Fruit fly (Drosophila melanogaster): Measurements from ENCODE around the gene Clic.

Clic gene

dm6 chrX:13781739-13782502 lies 40.2 kb downstream of the Clic start, which contains the start of the genes CtsB and amrt (continued):
- no peak for TF ChIP-seq Dfd (GFP tag; optimal IDR thresholded peaks at IDR 0.05)
- peak; percentile 12 for TF ChIP-seq CG9437 (GFP tag; optimal IDR thresholded peaks at IDR 0.05)
- peak; percentile 48 for TF ChIP-seq pnt (GFP tag; optimal IDR thresholded peaks at IDR 0.05)
- TF ChIP-seq CG33557 (GFP tag; optimal IDR thresholded peaks at IDR 0.05) = peak; percentile 36
- peak; percentile 55 for TF ChIP-seq pum (GFP tag; optimal IDR thresholded peaks at IDR 0.05)
- TF ChIP-seq Ssrp (tag; optimal IDR thresholded peaks at IDR 0.05) = peak; percentile 10
- peak; percentile 47 for TF ChIP-seq gem (tag; optimal IDR thresholded peaks at IDR 0.05)
- TF ChIP-seq stwl (tag; optimal IDR thresholded peaks at IDR 0.05) = peak; percentile 44
- TF ChIP-seq CG13424 (tag; optimal IDR thresholded peaks at IDR 0.05) = peak; percentile 59
- peak; percentile 13 for TF ChIP-seq CG17802 (tag; optimal IDR thresholded peaks at IDR 0.05)
- 0 out of 3 replicates have a peak, but pooled peaks have one; percentile 43 for TF ChIP-seq mld (GFP tag; IDR thresholded peaks at IDR 0.05; ENCODE audit: partially characterized antibody)
- no peak for TF ChIP-seq Ada2b (GFP tag; IDR thresholded peaks at IDR 0.05)
- peak; percentile 65 for TF ChIP-seq CoRest (tag; optimal IDR thresholded peaks at IDR 0.05)

- TF ChIP-seq Hsf (GFP tag; optimal IDR thresholded peaks at IDR 0.05) (no peak), row (GFP tag; IDR thresholded peaks at IDR 0.05) (peak; percentile 47), exex (tag; optimal IDR thresholded peaks at IDR 0.05) (peak; percentile 17), sens (GFP tag) (peak; percentile 46), Sry-β (GFP tag; optimal IDR thresholded peaks at IDR 0.05) (no peak), CG11695 (GFP tag; IDR thresholded peaks at IDR 0.05) (0 out of 3 replicates have a peak, but pooled peaks have one; percentile 21), CG15479 (GFP tag; optimal IDR thresholded peaks at IDR 0.05) (no peak), Mes4 (GFP tag; optimal IDR thresholded peaks at IDR 0.05) (no peak), CG14014 (GFP tag; IDR thresholded peaks at IDR 0.05) (no peak), CG42726 (GFP tag; IDR thresholded peaks at IDR 0.05; ENCODE audit: partially characterized antibody) (no peak), Atf6 (GFP tag; IDR thresholded peaks at IDR 0.05) (peak; percentile 12; the same call in 1 of the 2 replicates), ems (GFP tag; optimal IDR thresholded peaks at IDR 0.05) (no peak), eve (GFP tag; optimal IDR thresholded peaks at IDR 0.05) (no peak), fd64A (GFP tag; optimal IDR thresholded peaks at IDR 0.05) (no peak), Drgx (GFP tag; IDR thresholded peaks at IDR 0.05) (0 out of 2 replicates have a peak, but pooled peaks have one; percentile 29), seq (GFP tag; IDR thresholded peaks at IDR 0.05) (peak; percentile 9; the same call in 1 of the 2 replicates), CG3838 (GFP tag; optimal IDR thresholded peaks at IDR 0.05) (no peak), CG1792 (GFP tag; optimal IDR thresholded peaks at IDR 0.05) (no peak), grau (tag; optimal IDR thresholded peaks at IDR 0.05) (peak; percentile 82), slbo (GFP tag; IDR thresholded peaks at IDR 0.05) (peak; percentile 15; the same call in 1 of the 2 replicates), caup (GFP tag; optimal IDR thresholded peaks at IDR 0.05; ENCODE audit: severe bottlenecking) (no peak), HmgZ (tag; optimal IDR thresholded peaks at IDR 0.05) (no peak), CG17912 (GFP tag; optimal IDR thresholded peaks at IDR 0.05) (no peak), CG8089 (GFP tag; optimal IDR thresholded peaks at IDR 0.05) (no peak), PHDP (tag; optimal IDR thresholded peaks at IDR 0.05) (peak; percentile 8), CG7745 (tag; optimal IDR thresholded peaks at IDR 0.05) (no peak), nom (GFP tag; optimal IDR thresholded peaks at IDR 0.05) (peak; percentile 63), D19B (GFP tag; optimal IDR thresholded peaks at IDR 0.05) (peak; percentile 7), CG34376 (GFP tag; optimal IDR thresholded peaks at IDR 0.05) (peak; percentile 16), CG9817 (tag; optimal IDR thresholded peaks at IDR 0.05) (no peak), ci (GFP tag; IDR thresholded peaks at IDR 0.05) (no peak), cwo (GFP tag; optimal IDR thresholded peaks at IDR 0.05) (peak; percentile 5), CG32532 (GFP tag; IDR thresholded peaks at IDR 0.05) (peak; percentile 13; the same call in 1 of the 2 replicates), Dfd (GFP tag; optimal IDR thresholded peaks at IDR 0.05) (no peak), CG2678 (tag; optimal IDR thresholded peaks at IDR 0.05) (no peak), CG8281 (tag; optimal IDR thresholded peaks at IDR 0.05) (peak; percentile 40)
These were observed 42.4 kb downstream of the Clic start for dm6 chrX:13779696-13780095.
